Fruit fly (Drosophila melanogaster): ENCODE measurements around the gene CG14841.

Gene CG14841

dm6 chr3R:14279311-14279998 lies 17.2 kb upstream of the CG14841 start (continued):
- peak; percentile 42 for TF ChIP-seq Fer1 (GFP tag; optimal IDR thresholded peaks at IDR 0.05)
- TF ChIP-seq CoRest (tag; optimal IDR thresholded peaks at IDR 0.05): peak; percentile 47
- TF ChIP-seq CG6813 (GFP tag; optimal IDR thresholded peaks at IDR 0.05): peak; percentile 12
- no peak for TF ChIP-seq CG7963 (GFP tag; IDR thresholded peaks at IDR 0.05; ENCODE audit: partially characterized antibody)
- TF ChIP-seq TFAM (GFP tag; optimal IDR thresholded peaks at IDR 0.05): no peak
- peak; percentile 57 for TF ChIP-seq dmrt99B (tag; optimal IDR thresholded peaks at IDR 0.05)
- no peak for TF ChIP-seq CG6854 (GFP tag; optimal IDR thresholded peaks at IDR 0.05)
- TF ChIP-seq gsb-n (tag; optimal IDR thresholded peaks at IDR 0.05): peak; percentile 22
- TF ChIP-seq lab (GFP tag; optimal IDR thresholded peaks at IDR 0.05): peak; percentile 60
- TF ChIP-seq mam (GFP tag; optimal IDR thresholded peaks at IDR 0.05): no peak
- no peak for TF ChIP-seq ato (GFP tag; IDR thresholded peaks at IDR 0.05; ENCODE audit: partially characterized antibody)
- no peak for TF ChIP-seq HmgZ (tag; optimal IDR thresholded peaks at IDR 0.05)
- TF ChIP-seq bowl (GFP tag; IDR thresholded peaks at IDR 0.05): no peak
- TF ChIP-seq Camta (GFP tag; optimal IDR thresholded peaks at IDR 0.05): no peak
- no peak for TF ChIP-seq HLH4C (GFP tag; IDR thresholded peaks at IDR 0.05; ENCODE audit: partially characterized antibody)
- TF ChIP-seq btn (GFP tag; optimal IDR thresholded peaks at IDR 0.05): no peak
- no peak for TF ChIP-seq hbn (GFP tag; IDR thresholded peaks at IDR 0.05; ENCODE audit: partially characterized antibody)
- TF ChIP-seq gt (GFP tag; IDR thresholded peaks at IDR 0.05): no peak
- peak; percentile 17 for TF ChIP-seq CG13296 (GFP tag; optimal IDR thresholded peaks at IDR 0.05)
- TF ChIP-seq cwo (GFP tag; optimal IDR thresholded peaks at IDR 0.05): peak; percentile 38
- peak; percentile 40 for TF ChIP-seq CG18262 (tag; optimal IDR thresholded peaks at IDR 0.05)
- TF ChIP-seq Hr51 (GFP tag; optimal IDR thresholded peaks at IDR 0.05): peak in 1 of 2 experiments; percentile 52
- TF ChIP-seq CG11560 (tag; IDR thresholded peaks at IDR 0.05): no peak
- no peak for TF ChIP-seq CG10462 (GFP tag; optimal IDR thresholded peaks at IDR 0.05)
- TF ChIP-seq BtbVII (GFP tag; optimal IDR thresholded peaks at IDR 0.05): no peak
- TF ChIP-seq gem (tag; optimal IDR thresholded peaks at IDR 0.05): peak; percentile 66
- no peak for TF ChIP-seq Fer3 (tag; optimal IDR thresholded peaks at IDR 0.05)
- TF ChIP-seq nau (GFP tag; optimal IDR thresholded peaks at IDR 0.05): no peak
- TF ChIP-seq CG31388 (GFP tag; optimal IDR thresholded peaks at IDR 0.05): no peak
- TF ChIP-seq ci (GFP tag; IDR thresholded peaks at IDR 0.05): peak; percentile 33; the same call in 1 of the 3 replicates
- TF ChIP-seq CG1024 (GFP tag; IDR thresholded peaks at IDR 0.05): no peak
- TF ChIP-seq emc (GFP tag; optimal IDR thresholded peaks at IDR 0.05): no peak
- TF ChIP-seq hkb (optimal IDR thresholded peaks at IDR 0.05): no peak
- TF ChIP-seq hkb (GFP tag; IDR thresholded peaks at IDR 0.05): peak; percentile 48
- no peak for TF ChIP-seq CG8089 (GFP tag; optimal IDR thresholded peaks at IDR 0.05)
- no peak for TF ChIP-seq CG34224 (GFP tag; IDR thresholded peaks at IDR 0.05; ENCODE audit: partially characterized antibody)
- no peak for TF ChIP-seq CG9932 (GFP tag; IDR thresholded peaks at IDR 0.05)
- no peak for TF ChIP-seq CG7271 (tag; optimal IDR thresholded peaks at IDR 0.05)
- peak; percentile 50 for TF ChIP-seq CG3281 (GFP tag; optimal IDR thresholded peaks at IDR 0.05)
- no peak for TF ChIP-seq Six4 (GFP tag; optimal IDR thresholded peaks at IDR 0.05)
- TF ChIP-seq chif (GFP tag; optimal IDR thresholded peaks at IDR 0.05): no peak
- TF ChIP-seq tgo (GFP tag; IDR thresholded peaks at IDR 0.05): peak; percentile 28; the same call in 1 of the 3 replicates
- no peak for TF ChIP-seq zen2 (GFP tag; IDR thresholded peaks at IDR 0.05; ENCODE audit: partially characterized antibody)
- peak; percentile 22 for TF ChIP-seq Oli (tag; optimal IDR thresholded peaks at IDR 0.05)
- TF ChIP-seq CG17829 (tag; optimal IDR thresholded peaks at IDR 0.05): peak; percentile 45
- no peak for TF ChIP-seq ac (GFP tag; optimal IDR thresholded peaks at IDR 0.05)
- peak; percentile 62 for TF ChIP-seq CG11504 (tag; optimal IDR thresholded peaks at IDR 0.05)
- TF ChIP-seq Tbp (GFP tag; optimal IDR thresholded peaks at IDR 0.05): no peak
- TF ChIP-seq trem (tag; optimal IDR thresholded peaks at IDR 0.05): peak; percentile 24

All from whole organism, embryonic.